Worm (Caenorhabditis elegans) whole organism, young adult: ENCODE data around the gene unc-6.

Experiments
- ama-1 ChIP-seq, 3 experiments: fragments of 150-350 bp in 1 of 3; sonication (generic microtip) in 2 of 3; optimal IDR thresholded peaks; 2 replicates each; lab custom pipeline; 2014 to 2018; ENCODE audit warnings: missing biosample characterization in 2 of 3, missing genetic modification characterization in 2 of 3, missing genetic modification reagents in 2 of 3
- ceh-100 ChIP-seq: fragments of 200-800 bp; sonication (Bioruptor generic); IDR thresholded peaks from 2 replicates; pipeline ENCODE4 v1.3.6; 2022; ENCODE audit warnings: missing genetic modification reagents, missing genetic modification characterization, missing compliant biosample characterization
- fkh-3 ChIP-seq: sonication (generic microtip); optimal IDR thresholded peaks from 2 replicates; lab custom pipeline; 2016; ENCODE audit warnings: mild to moderate bottlenecking, missing genetic modification characterization, missing compliant biosample characterization
- him-1 ChIP-seq: sonication (generic microtip); optimal IDR thresholded peaks from 2 replicates; lab custom pipeline; 2016; ENCODE audit warnings: missing genotype, missing genetic modification reagents, missing genetic modification characterization, missing compliant biosample characterization
- lin-35 ChIP-seq, 3 experiments: fragments of 150-350 bp in 2 of 3; sonication (generic microtip) in 1 of 3; optimal IDR thresholded peaks; 2 replicates each; lab custom pipeline; 2014 to 2018; ENCODE audit warnings: missing biosample characterization in 3 of 3, missing genetic modification characterization in 3 of 3, missing genetic modification reagents in 3 of 3
- nfya-2 ChIP-seq: fragments of 200-800 bp; sonication (Bioruptor generic); IDR thresholded peaks from 2 replicates; pipeline ENCODE4 v1.3.6; 2022; ENCODE audit warnings: missing genetic modification reagents, missing genetic modification characterization, missing compliant biosample characterization
- rec-8 ChIP-seq, 2 experiments: sonication (generic microtip); optimal IDR thresholded peaks; 2 replicates each; lab custom pipeline; 2016; ENCODE audit warnings: mild to moderate bottlenecking in 2 of 2, missing genetic modification characterization in 2 of 2, missing genetic modification reagents in 2 of 2, missing genotype in 2 of 2, missing biosample characterization in 1 of 2, missing compliant biosample characterization in 1 of 2, moderate library complexity in 1 of 2
- somi-1 ChIP-seq: fragments of 200-800 bp; sonication (Bioruptor generic); optimal IDR thresholded peaks from 2 replicates; lab custom pipeline; 2018; ENCODE audit warnings: mild to moderate bottlenecking, missing genetic modification characterization, missing compliant biosample characterization
- unc-62 ChIP-seq: fragments of 150-350 bp; optimal IDR thresholded peaks from 2 replicates; lab custom pipeline; 2014; ENCODE audit warnings: missing biosample characterization, missing genetic modification reagents, missing genetic modification characterization

- TF ChIP-seq him-1 (tag; lab: Kevin White, UChicago): no peak
- TF ChIP-seq lin-35 (GFP tag; optimal IDR thresholded peaks at IDR 0.05; lab: Kevin White, UChicago): no peak
- no peak for TF ChIP-seq ceh-100 (GFP tag; lab: Robert Waterston, UW)
- no peak for TF ChIP-seq ama-1 (optimal IDR thresholded peaks at IDR 0.05; lab: Kevin White, UChicago)
- no peak for TF ChIP-seq ama-1 (GFP tag; optimal IDR thresholded peaks at IDR 0.05; lab: Kevin White, UChicago)
- no peak for TF ChIP-seq nfya-2
- no peak for TF ChIP-seq unc-62 (GFP tag; lab: Kevin White, UChicago)
- TF ChIP-seq rec-8 (tag; optimal IDR thresholded peaks at IDR 0.05; lab: Kevin White, UChicago): no peak
- TF ChIP-seq fkh-3: no peak
- no peak for TF ChIP-seq somi-1
These were observed 1.3 kb upstream of the unc-6 start for ce11 chrX:6888208-6888607.
